Fruit fly (Drosophila melanogaster) whole organism, embryonic: ENCODE results near the gene CG6055.

Experiments used
- Asciz ChIP-seq: fragments of 200-800 bp; sonication (Bioruptor generic); optimal IDR thresholded peaks from 2 replicates; lab custom pipeline; 2017; ENCODE audit warnings: missing biosample characterization, mild to moderate bottlenecking, missing genetic modification characterization, missing genetic modification reagents
- Blimp-1 ChIP-seq: fragments of 200-800 bp; sonication (Bioruptor generic); optimal IDR thresholded peaks from 3 replicates; lab custom pipeline; 2018; ENCODE audit warnings: missing biosample characterization, missing genetic modification characterization, mild to moderate bottlenecking, moderate library complexity, missing genetic modification reagents
- CG11085 ChIP-seq: fragments of 200-800 bp; sonication (Bioruptor generic); IDR thresholded peaks from 2 replicates; pipeline ENCODE4 v1.3.6; 2022; ENCODE audit warnings: missing biosample characterization, missing genetic modification characterization
- CG11456 ChIP-seq: fragments of 200-800 bp; sonication (Bioruptor generic); IDR thresholded peaks from 3 replicates; pipeline ENCODE4 v1.3.6; 2022; ENCODE audit warnings: missing biosample characterization, missing genetic modification characterization
- CG11696 ChIP-seq: fragments of 200-800 bp; sonication (Bioruptor generic); IDR thresholded peaks from 2 replicates; pipeline ENCODE4 v1.3.6; 2022; ENCODE audit warnings: missing biosample characterization, missing genetic modification characterization
- CG13624 ChIP-seq: fragments of 200-800 bp; sonication (Bioruptor generic); optimal IDR thresholded peaks from 2 replicates; lab custom pipeline; 2016; ENCODE audit warnings: missing biosample characterization, missing genetic modification characterization
- CG13894 ChIP-seq: fragments of 200-800 bp; sonication (Bioruptor generic); optimal IDR thresholded peaks from 3 replicates; lab custom pipeline; 2018; ENCODE audit warnings: missing biosample characterization, mild to moderate bottlenecking, missing genetic modification characterization, moderate library complexity
- CG14050 ChIP-seq: fragments of 200-800 bp; sonication (Bioruptor generic); IDR thresholded peaks from 3 replicates; pipeline ENCODE4 v1.3.6; 2022; ENCODE audit warnings: missing biosample characterization, missing genetic modification characterization
- CG15269 ChIP-seq: fragments of 200-800 bp; sonication (Bioruptor generic); optimal IDR thresholded peaks from 2 replicates; lab custom pipeline; 2018; ENCODE audit warnings: missing biosample characterization, mild to moderate bottlenecking, missing genetic modification characterization, moderate library complexity
- CG17328 ChIP-seq: fragments of 200-800 bp; sonication (Bioruptor generic); IDR thresholded peaks from 2 replicates; pipeline ENCODE4 v1.3.6; 2022; ENCODE audit warnings: missing biosample characterization, missing genetic modification characterization
- CG2712 ChIP-seq: fragments of 200-800 bp; optimal IDR thresholded peaks from 3 replicates; lab custom pipeline; 2019; ENCODE audit warnings: missing biosample characterization, mild to moderate bottlenecking, missing genetic modification characterization, moderate library complexity
- CG2889 ChIP-seq: fragments of 200-800 bp; sonication (Bioruptor generic); IDR thresholded peaks from 3 replicates; pipeline ENCODE4 v1.3.6; 2022; ENCODE audit warnings: missing biosample characterization, missing genetic modification characterization
- CG32532 ChIP-seq: fragments of 200-800 bp; sonication (Bioruptor generic); IDR thresholded peaks from 2 replicates; pipeline ENCODE4 v1.3.6; 2022; ENCODE audit warnings: missing biosample characterization, missing genetic modification characterization
- CG3281 ChIP-seq: fragments of 200-800 bp; sonication (Bioruptor generic); optimal IDR thresholded peaks from 3 replicates; lab custom pipeline; 2017; ENCODE audit warnings: missing biosample characterization, mild to moderate bottlenecking, missing genetic modification characterization
- CG3847 ChIP-seq: fragments of 200-800 bp; sonication (Bioruptor generic); IDR thresholded peaks from 2 replicates; pipeline ENCODE4 v1.3.6; 2022; ENCODE audit warnings: missing biosample characterization, missing genetic modification characterization
- CG7372 ChIP-seq: fragments of 200-800 bp; sonication (Bioruptor generic); IDR thresholded peaks from 2 replicates; pipeline ENCODE4 v1.3.6; 2022; ENCODE audit warnings: missing biosample characterization, missing genetic modification characterization
- CG9727 ChIP-seq: fragments of 200-800 bp; sonication (Bioruptor generic); optimal IDR thresholded peaks from 3 replicates; lab custom pipeline; 2017; ENCODE audit warnings: missing biosample characterization, mild to moderate bottlenecking, missing genetic modification characterization
- CG9817 ChIP-seq: fragments of 200-800 bp; sonication (Bioruptor generic); optimal IDR thresholded peaks from 2 replicates; lab custom pipeline; 2018; ENCODE audit warnings: missing biosample characterization, mild to moderate bottlenecking, missing genetic modification characterization, moderate library complexity
- CrebB ChIP-seq: fragments of 200-800 bp; sonication (Bioruptor generic); optimal IDR thresholded peaks from 3 replicates; lab custom pipeline; 2018; ENCODE audit warnings: missing biosample characterization, mild to moderate bottlenecking, missing genetic modification characterization
- Dbx ChIP-seq: fragments of 200-800 bp; sonication (Bioruptor generic); IDR thresholded peaks from 3 replicates; pipeline ENCODE4 v1.3.6; 2022; ENCODE audit warnings: missing biosample characterization, missing genetic modification characterization
- Dek ChIP-seq: fragments of 200-800 bp; sonication (Bioruptor generic); optimal IDR thresholded peaks from 3 replicates; lab custom pipeline; 2019; ENCODE audit warnings: missing biosample characterization, mild to moderate bottlenecking, missing genetic modification characterization, moderate library complexity
- Fer3 ChIP-seq: fragments of 200-800 bp; sonication (Bioruptor generic); optimal IDR thresholded peaks from 2 replicates; lab custom pipeline; 2018; ENCODE audit warnings: missing biosample characterization, mild to moderate bottlenecking, missing genetic modification characterization, moderate library complexity
- Gug ChIP-seq: fragments of 200-800 bp; sonication (Bioruptor generic); IDR thresholded peaks from 4 replicates; pipeline ENCODE4 v1.3.6; 2022; ENCODE audit warnings: missing biosample characterization, missing genetic modification characterization
- NFAT ChIP-seq: fragments of 200-800 bp; sonication (Bioruptor generic); IDR thresholded peaks from 2 replicates; pipeline ENCODE4 v1.3.6; 2022; ENCODE audit warnings: missing biosample characterization, missing genetic modification characterization
- Nf-YB ChIP-seq: fragments of 200-800 bp; sonication (Bioruptor generic); optimal IDR thresholded peaks from 3 replicates; lab custom pipeline; 2019; ENCODE audit warnings: missing biosample characterization, mild to moderate bottlenecking, missing genetic modification characterization, moderate library complexity
- Nf-YC ChIP-seq: fragments of 200-800 bp; optimal IDR thresholded peaks from 3 replicates; lab custom pipeline; 2019; ENCODE audit warnings: missing biosample characterization, mild to moderate bottlenecking, missing genetic modification characterization, moderate library complexity
- NfI ChIP-seq: fragments of 200-800 bp; sonication (Bioruptor generic); optimal IDR thresholded peaks from 3 replicates; lab custom pipeline; 2018; ENCODE audit warnings: missing biosample characterization, mild to moderate bottlenecking, missing genetic modification characterization, moderate library complexity
- Pdp1 ChIP-seq, 2 experiments: fragments of 200-800 bp; sonication (Bioruptor generic); optimal IDR thresholded peaks; 3 replicates each; lab custom pipeline; 2016; ENCODE audit warnings: missing biosample characterization in 2 of 2, missing genetic modification characterization in 2 of 2, mild to moderate bottlenecking in 1 of 2, moderate library complexity in 1 of 2
- Ptx1 ChIP-seq: fragments of 200-800 bp; sonication (Bioruptor generic); IDR thresholded peaks from 2 replicates; pipeline ENCODE4 v1.3.6; 2022; ENCODE audit warnings: missing biosample characterization, missing genetic modification characterization
- Ravus ChIP-seq: fragments of 200-800 bp; sonication (Bioruptor generic); IDR thresholded peaks from 2 replicates; pipeline ENCODE4 v1.3.6; 2022; ENCODE audit warnings: missing biosample characterization, missing genetic modification characterization
- Sox102F ChIP-seq: fragments of 200-800 bp; sonication (Bioruptor generic); optimal IDR thresholded peaks from 2 replicates; lab custom pipeline; 2018; ENCODE audit warnings: missing biosample characterization, mild to moderate bottlenecking, missing genetic modification characterization, moderate library complexity
- Sry-β ChIP-seq: fragments of 200-800 bp; sonication (Bioruptor generic); optimal IDR thresholded peaks from 2 replicates; lab custom pipeline; 2018; ENCODE audit warnings: missing biosample characterization, mild to moderate bottlenecking, missing genetic modification characterization, moderate library complexity
- abd-A ChIP-seq: fragments of 200-800 bp; sonication (Bioruptor generic); optimal IDR thresholded peaks from 3 replicates; lab custom pipeline; 2019; ENCODE audit warnings: missing biosample characterization, mild to moderate bottlenecking, missing genetic modification characterization, moderate library complexity
- bcd ChIP-seq: fragments of 200-800 bp; sonication (Bioruptor generic); optimal IDR thresholded peaks from 2 replicates; lab custom pipeline; 2017; ENCODE audit warnings: missing biosample characterization, mild to moderate bottlenecking, missing genetic modification characterization
- chinmo ChIP-seq: fragments of 200-800 bp; sonication (Bioruptor generic); IDR thresholded peaks from 4 replicates; pipeline ENCODE4 v1.3.6; 2022; ENCODE audit warnings: missing biosample characterization, missing genetic modification characterization; ENCODE audit not compliant: partially characterized antibody
- crc ChIP-seq: fragments of 200-800 bp; sonication (Bioruptor generic); optimal IDR thresholded peaks from 2 replicates; lab custom pipeline; 2016; ENCODE audit warnings: missing biosample characterization, missing genetic modification characterization
- crp ChIP-seq, 2 experiments: fragments of 200-800 bp; sonication (Bioruptor generic); optimal IDR thresholded peaks; 2 replicates in 1 of 2; 3 replicates in 1 of 2; lab custom pipeline; 2017; ENCODE audit warnings: missing biosample characterization in 2 of 2, missing genetic modification characterization in 2 of 2, mild to moderate bottlenecking in 1 of 2, moderate library complexity in 1 of 2
- dysf ChIP-seq: fragments of 200-800 bp; sonication (Bioruptor generic); IDR thresholded peaks from 3 replicates; pipeline ENCODE4 v1.3.6; 2022; ENCODE audit warnings: missing biosample characterization, missing genetic modification characterization
- grau ChIP-seq: fragments of 200-800 bp; optimal IDR thresholded peaks from 3 replicates; lab custom pipeline; 2019; ENCODE audit warnings: missing biosample characterization, mild to moderate bottlenecking, missing genetic modification characterization, moderate library complexity
- gsb ChIP-seq: fragments of 200-800 bp; sonication (Bioruptor generic); IDR thresholded peaks from 2 replicates; pipeline ENCODE4 v1.3.6; 2022; ENCODE audit warnings: missing biosample characterization, missing genetic modification characterization
- nerfin-2 ChIP-seq: fragments of 200-800 bp; sonication (Bioruptor generic); IDR thresholded peaks from 2 replicates; pipeline ENCODE4 v1.3.6; 2022; ENCODE audit warnings: missing biosample characterization, missing genetic modification characterization; ENCODE audit not compliant: partially characterized antibody
- oc ChIP-seq: fragments of 200-800 bp; sonication (Bioruptor generic); optimal IDR thresholded peaks from 2 replicates; lab custom pipeline; 2018; ENCODE audit warnings: missing biosample characterization, mild to moderate bottlenecking, missing genetic modification characterization, moderate library complexity
- odd ChIP-seq: fragments of 200-800 bp; sonication (Bioruptor generic); optimal IDR thresholded peaks from 2 replicates; lab custom pipeline; 2017; ENCODE audit warnings: missing biosample characterization, mild to moderate bottlenecking, missing genetic modification characterization
- ranshi ChIP-seq: fragments of 200-800 bp; sonication (Bioruptor generic); IDR thresholded peaks from 2 replicates; pipeline ENCODE4 v1.3.6; 2022; ENCODE audit warnings: missing biosample characterization, missing genetic modification characterization
- sd ChIP-seq: fragments of 200-800 bp; sonication (Bioruptor generic); optimal IDR thresholded peaks from 3 replicates; lab custom pipeline; 2018; ENCODE audit warnings: missing biosample characterization, mild to moderate bottlenecking, missing genetic modification characterization, moderate library complexity
- sens-2 ChIP-seq: fragments of 200-800 bp; sonication (Bioruptor generic); IDR thresholded peaks from 2 replicates; pipeline ENCODE4 v1.3.6; 2022; ENCODE audit warnings: missing biosample characterization, missing genetic modification characterization
- trh ChIP-seq: fragments of 200-800 bp; sonication (Bioruptor generic); optimal IDR thresholded peaks from 2 replicates; lab custom pipeline; 2016; ENCODE audit warnings: missing biosample characterization, missing genetic modification characterization
- vvl ChIP-seq: fragments of 200-800 bp; sonication (Bioruptor generic); IDR thresholded peaks from 2 replicates; pipeline ENCODE4 v1.3.6; 2022; ENCODE audit warnings: missing biosample characterization, missing genetic modification characterization

Gene CG6055

dm6 chr2L:7442106-7442505, 24.2 kb upstream of the CG6055 start:
- TF ChIP-seq CG13894, result peak; percentile 43
- TF ChIP-seq sd (tag; lab: Kevin White, UChicago), result peak; percentile 70
- TF ChIP-seq vvl (GFP tag; lab: Robert Waterston, UW), result peak; percentile 85
- TF ChIP-seq abd-A (tag; lab: Kevin White, UChicago), result peak; percentile 77
- TF ChIP-seq Sry-β, result no peak
- no peak for TF ChIP-seq nerfin-2 (GFP tag; lab: Robert Waterston, UW)
- TF ChIP-seq chinmo (GFP tag; lab: Robert Waterston, UW), result peak; percentile 74; the same call in 1 of the 4 replicates
- peak; percentile 5 for TF ChIP-seq oc (tag; lab: Kevin White, UChicago)

- TF ChIP-seq grau (tag; lab: Kevin White, UChicago) (peak; percentile 47), CG15269 (tag; lab: Kevin White, UChicago) (peak; percentile 65), CG3281 (GFP tag; lab: Kevin White, UChicago) (peak; percentile 56), crc (no peak), gsb (GFP tag; lab: Robert Waterston, UW) (0 out of 2 replicates have a peak, but pooled peaks have one; percentile 36), Dek (tag; lab: Kevin White, UChicago) (peak; percentile 42), ranshi (GFP tag; lab: Robert Waterston, UW) (peak; percentile 21; the same call in 1 of the 2 replicates), Pdp1 (GFP tag; optimal IDR thresholded peaks at IDR 0.05; lab: Kevin White, UChicago) (peak in 1 of 2 experiments; percentile 12), CG2889 (GFP tag; lab: Robert Waterston, UW) (no peak), crp (GFP tag; optimal IDR thresholded peaks at IDR 0.05; lab: Kevin White, UChicago) (no peak), NfI (GFP tag; lab: Kevin White, UChicago) (peak; percentile 39), trh (GFP tag; lab: Kevin White, UChicago) (no peak), CrebB (tag; lab: Kevin White, UChicago) (no peak), Sox102F (GFP tag; lab: Kevin White, UChicago) (peak; percentile 15), CG13624 (GFP tag; lab: Kevin White, UChicago) (peak; percentile 15), CG7372 (GFP tag; lab: Robert Waterston, UW) (peak; percentile 61; the same call in 1 of the 2 replicates), Dbx (GFP tag; lab: Robert Waterston, UW) (peak; percentile 48; the same call in 1 of the 3 replicates), CG11696 (GFP tag; lab: Robert Waterston, UW) (no peak), Asciz (GFP tag; lab: Kevin White, UChicago) (no peak), CG11085 (GFP tag; lab: Robert Waterston, UW) (peak; percentile 35; the same call in 1 of the 2 replicates), CG17328 (GFP tag; lab: Robert Waterston, UW) (no peak), sens-2 (GFP tag; lab: Robert Waterston, UW) (no peak), Nf-YB (GFP tag; lab: Kevin White, UChicago) (no peak), Ravus (GFP tag; lab: Robert Waterston, UW) (peak; percentile 32), Blimp-1 (GFP tag; lab: Kevin White, UChicago) (no peak), Ptx1 (peak; percentile 46), CG32532 (peak; percentile 75), CG9727 (GFP tag; lab: Kevin White, UChicago) (peak; percentile 3), Nf-YC (tag; lab: Kevin White, UChicago) (peak; percentile 29), CG2712 (tag; lab: Kevin White, UChicago) (no peak), CG11456 (peak; percentile 67), bcd (GFP tag; lab: Kevin White, UChicago) (peak; percentile 39), CG3847 (GFP tag; lab: Robert Waterston, UW) (peak; percentile 42), Gug (peak; percentile 56; the same call in 2 of the 4 replicates), CG14050 (GFP tag; lab: Robert Waterston, UW) (0 out of 3 replicates have a peak, but pooled peaks have one; percentile 10), dysf (GFP tag; lab: Robert Waterston, UW) (peak; percentile 65; the same call in 2 of the 3 replicates), NFAT (GFP tag; lab: Robert Waterston, UW) (peak; percentile 45), Fer3 (tag; lab: Kevin White, UChicago) (peak; percentile 37), odd (GFP tag; lab: Kevin White, UChicago) (peak; percentile 27), CG9817 (tag; lab: Kevin White, UChicago) (peak; percentile 29), sd (tag; lab: Kevin White, UChicago) (peak; percentile 3)
These were observed 23.4 kb upstream of the CG6055 start for dm6 chr2L:7442929-7443328.
